Worm (Caenorhabditis elegans): ENCODE measurements around the gene F34H10.3.

Gene F34H10.3

DNA sequence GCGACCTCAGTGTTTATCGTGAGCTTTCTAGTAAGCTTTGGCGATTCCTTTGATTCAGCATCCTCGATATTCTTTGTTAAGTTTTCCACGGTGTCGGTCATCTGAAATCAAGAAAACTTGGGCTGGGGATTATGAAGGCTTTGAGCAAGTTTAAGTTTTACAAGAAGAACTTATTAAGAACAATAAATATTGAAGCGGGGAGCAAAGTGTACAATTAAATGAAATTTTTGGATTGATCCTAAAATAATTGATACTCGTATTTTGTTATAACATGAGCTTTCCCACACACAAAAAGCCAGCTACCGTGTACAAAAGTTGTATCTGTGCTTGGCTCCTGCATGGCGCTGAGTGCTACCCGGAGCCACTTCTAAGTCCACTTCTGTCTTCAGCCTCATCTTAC lies at the start of gene F34H10.3:
Gene F34H10.3 (minus strand): TSS at position 101 of the 400 bp plus-strand sequence.
- no peak for TF ChIP-seq unc-62 (GFP tag; optimal IDR thresholded peaks at IDR 0.05)

ce11 chrX:9680119-9680682 lies 45.4 kb upstream of the F34H10.3 start, which contains the start of gene ifp-1:
Gene ifp-1, minus strand, starts transcription at chrX:9680169.
- no peak for TF ChIP-seq unc-62 (GFP tag; optimal IDR thresholded peaks at IDR 0.05)

- no peak for TF ChIP-seq unc-62 (GFP tag; optimal IDR thresholded peaks at IDR 0.05)
These were observed 44.6 kb upstream of the F34H10.3 start for ce11 chrX:9679427-9679826.

- TF ChIP-seq unc-62 (GFP tag; optimal IDR thresholded peaks at IDR 0.05) = no peak
These were observed 43.1 kb upstream of the F34H10.3 start for ce11 chrX:9677927-9678326.

DNA sequence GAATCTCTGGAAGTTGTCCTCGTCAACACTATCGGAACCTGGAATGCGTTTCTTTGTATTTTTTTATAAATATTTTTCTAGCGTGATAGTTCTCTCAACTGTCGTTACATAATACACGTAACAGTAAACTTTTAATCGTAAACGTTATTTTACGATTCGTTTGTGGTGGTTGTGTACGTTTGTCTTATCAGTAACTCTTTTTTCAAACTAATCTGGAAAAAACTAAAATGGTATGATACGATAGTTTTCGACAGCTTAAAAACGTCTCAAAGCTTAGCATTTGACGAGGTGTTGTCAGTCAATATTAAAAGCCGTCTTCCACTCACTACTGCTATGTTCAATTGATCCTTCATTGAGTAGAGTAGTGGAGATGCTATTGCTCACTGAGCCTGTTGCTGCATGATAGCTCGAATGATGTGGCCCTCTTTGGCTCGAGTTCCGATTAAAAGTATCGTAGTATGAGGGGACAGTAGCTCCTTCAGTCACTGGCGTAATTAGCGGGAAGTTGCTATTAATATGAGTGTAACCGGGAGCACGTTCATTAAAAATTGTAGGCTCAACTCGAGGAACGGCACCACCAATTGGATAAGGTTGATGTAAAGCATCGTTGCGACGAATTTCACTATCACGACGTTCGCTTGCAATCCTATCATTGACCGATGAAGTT lies 42.1 kb upstream of the F34H10.3 start:
- no peak for TF ChIP-seq unc-62 (GFP tag; optimal IDR thresholded peaks at IDR 0.05)

- TF ChIP-seq unc-62 (GFP tag; optimal IDR thresholded peaks at IDR 0.05) = no peak
These were observed 41.2 kb upstream of the F34H10.3 start for ce11 chrX:9676009-9676408.

DNA sequence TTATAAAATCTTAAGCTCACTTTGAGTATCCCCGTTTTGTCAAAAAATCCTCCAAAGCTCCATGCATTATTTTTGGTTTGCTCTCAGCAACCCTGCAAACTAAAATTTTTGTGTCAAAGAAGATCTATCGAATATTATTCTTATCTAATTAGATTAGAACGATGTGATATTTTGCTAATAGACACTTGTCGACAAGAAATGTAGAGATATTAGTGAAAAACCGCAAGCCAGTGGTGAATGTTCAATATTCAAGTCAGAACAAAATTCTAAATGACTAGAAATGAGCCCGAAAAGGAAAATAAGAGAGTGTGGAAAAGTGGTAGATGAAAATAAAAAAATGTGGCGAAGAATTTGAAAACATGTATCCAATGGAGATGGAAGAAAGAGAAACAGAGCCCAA lies 40.0 kb upstream of the F34H10.3 start, which contains the start of gene C43C3.4:
Gene C43C3.4 (minus strand): TSS at position 101 of the 400 bp plus-strand sequence.
- no peak for TF ChIP-seq unc-62 (GFP tag; optimal IDR thresholded peaks at IDR 0.05)

DNA sequence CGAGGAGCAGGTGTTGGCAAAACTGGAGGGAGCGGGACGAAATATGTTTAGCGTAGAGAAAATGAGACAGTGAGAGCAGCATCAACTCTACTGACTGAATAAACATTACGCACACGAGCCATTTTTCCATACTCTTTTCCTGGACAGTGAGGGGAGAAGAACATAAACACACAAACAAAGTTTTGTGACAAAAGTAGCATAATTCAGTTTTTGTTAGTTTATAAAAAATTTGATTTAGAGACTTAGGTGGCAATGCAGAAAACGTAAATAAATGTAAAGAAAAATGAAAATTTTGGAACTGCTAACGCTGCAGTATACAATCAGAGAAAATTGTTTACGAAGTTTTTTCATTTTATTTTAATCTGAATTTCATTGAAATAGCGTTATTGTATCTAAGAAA lies 38.4 kb upstream of the F34H10.3 start:
- no peak for TF ChIP-seq unc-62 (GFP tag; optimal IDR thresholded peaks at IDR 0.05)

- TF ChIP-seq unc-62 (GFP tag; optimal IDR thresholded peaks at IDR 0.05) = no peak
These were observed 33.7 kb upstream of the F34H10.3 start, which contains the start of gene T14B1.1 for ce11 chrX:9668554-9668953. Gene T14B1.1, minus strand, starts transcription at chrX:9668723.

DNA sequence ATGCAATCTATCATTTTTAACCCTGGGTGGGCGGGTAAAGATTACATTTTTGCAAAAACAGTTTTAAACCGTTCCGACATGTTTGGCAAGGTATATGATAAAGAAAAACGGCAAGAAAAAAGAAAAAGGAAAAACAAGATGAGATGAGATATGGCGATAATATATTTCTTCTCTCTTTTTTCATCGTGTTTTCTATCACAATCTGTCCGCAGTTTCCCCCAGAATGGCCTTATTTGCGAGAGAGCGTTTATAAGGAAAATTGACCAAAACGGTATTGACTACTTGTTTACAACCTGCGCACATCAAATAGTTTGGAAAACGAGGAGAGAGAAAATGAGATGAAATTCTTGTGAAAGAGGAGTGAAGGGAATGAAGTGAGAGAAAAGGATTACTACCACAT lies 32.6 kb upstream of the F34H10.3 start:
- TF ChIP-seq unc-62 (GFP tag; optimal IDR thresholded peaks at IDR 0.05) = no peak

- no peak for TF ChIP-seq unc-62 (GFP tag; optimal IDR thresholded peaks at IDR 0.05)
These were observed 31.1 kb upstream of the F34H10.3 start for ce11 chrX:9665944-9666343.

DNA sequence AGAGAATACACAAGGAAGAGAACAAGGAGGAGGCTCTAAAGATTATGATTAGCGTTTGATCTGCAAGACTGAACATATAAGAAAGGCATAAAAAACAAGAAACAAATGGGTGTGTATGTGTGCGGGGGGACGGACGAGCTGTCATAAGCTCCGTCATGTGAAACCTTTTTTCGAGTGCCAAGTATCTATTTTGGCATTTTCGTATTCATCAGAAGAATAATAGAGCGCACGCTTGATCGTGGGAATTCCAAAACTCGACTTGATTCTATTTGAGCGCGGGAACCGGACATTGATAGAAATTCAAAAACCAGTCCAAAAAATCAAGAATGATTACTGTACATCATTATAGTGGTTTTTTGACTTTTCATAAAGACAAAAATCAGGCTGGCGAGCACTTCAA lies 21.9 kb upstream of the F34H10.3 start:
- no peak for TF ChIP-seq unc-62 (GFP tag; optimal IDR thresholded peaks at IDR 0.05)

- no peak for TF ChIP-seq unc-62 (GFP tag; optimal IDR thresholded peaks at IDR 0.05)
These were observed 19.4 kb upstream of the F34H10.3 start for ce11 chrX:9654232-9654631.

- no peak for TF ChIP-seq unc-62 (GFP tag; optimal IDR thresholded peaks at IDR 0.05)
These were observed 18.7 kb upstream of the F34H10.3 start for ce11 chrX:9653478-9653877.

DNA sequence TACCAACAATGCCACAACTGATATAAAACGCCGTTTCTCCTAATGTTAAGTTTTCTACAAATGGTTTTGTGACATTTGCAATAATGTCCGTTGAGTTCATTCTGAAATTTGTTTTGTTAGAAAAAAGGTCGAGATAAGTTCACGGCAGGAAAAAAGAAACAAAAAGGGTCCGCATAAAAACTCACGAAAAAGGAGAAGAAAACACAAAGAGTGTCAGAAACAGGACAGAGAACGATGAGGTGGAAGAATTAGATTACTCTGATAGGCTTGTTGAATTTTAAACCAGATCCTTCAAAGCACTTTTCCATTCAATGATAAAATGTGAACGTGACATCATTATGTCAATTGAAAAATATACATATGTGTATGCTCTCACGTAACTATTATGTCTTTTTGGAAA lies 18.2 kb upstream of the F34H10.3 start, which contains the start of gene aex-2:
Gene aex-2 (minus strand): TSS at position 101 of the 400 bp plus-strand sequence.
- TF ChIP-seq unc-62 (GFP tag; optimal IDR thresholded peaks at IDR 0.05) = no peak

DNA sequence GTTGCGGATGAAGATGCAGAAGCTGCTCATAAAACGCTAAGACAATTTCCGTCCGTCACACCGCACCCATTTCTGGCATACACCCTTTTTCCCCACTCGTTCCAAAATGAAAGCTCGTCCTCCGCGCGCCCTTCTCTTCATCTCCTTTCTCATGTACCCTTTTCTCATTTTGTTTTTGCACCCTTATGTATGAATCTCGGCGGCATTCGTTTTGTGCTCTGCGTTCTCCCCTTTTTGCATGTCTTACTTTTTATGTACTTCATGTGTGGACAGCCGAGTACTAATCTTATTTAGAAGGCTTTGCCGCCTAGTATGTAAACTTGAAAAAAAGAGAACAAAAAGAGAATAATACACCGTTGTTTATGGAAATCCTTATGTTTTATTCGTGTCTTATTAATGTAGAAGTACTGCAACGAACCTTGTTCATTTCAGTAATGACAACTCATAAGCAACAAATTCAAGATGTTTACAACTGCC lies 13.3 kb upstream of the F34H10.3 start, which contains the start of gene F34H10.4:
Gene F34H10.4 (plus strand): TSS at position 427 of the 477 bp plus-strand sequence.
- TF ChIP-seq unc-62 (GFP tag; optimal IDR thresholded peaks at IDR 0.05) = no peak

Data from whole organism, dauer.